Worm (Caenorhabditis elegans) whole organism, L3 larva: ENCODE results near the gene svh-11.

ENCODE experiments used
- mdl-1 ChIP-seq: fragments of 150-350 bp; optimal IDR thresholded peaks from 2 replicates; lab custom pipeline; 2014; ENCODE audit warnings: missing biosample characterization, missing genetic modification characterization
- nhr-23 ChIP-seq: fragments of 150-350 bp; optimal IDR thresholded peaks from 2 replicates; lab custom pipeline; 2014; ENCODE audit warnings: missing biosample characterization, missing genetic modification reagents, missing genetic modification characterization
- pha-4 ChIP-seq: fragments of 150-350 bp; optimal IDR thresholded peaks from 2 replicates; lab custom pipeline; 2014; ENCODE audit warnings: missing biosample characterization, missing genetic modification reagents, missing genetic modification characterization
- unc-39 ChIP-seq: sonication (generic microtip); optimal IDR thresholded peaks from 4 replicates; lab custom pipeline; 2017; ENCODE audit warnings: missing biosample characterization, missing genetic modification characterization
- unc-62 ChIP-seq: fragments of 150-350 bp; sonication (generic microtip); optimal IDR thresholded peaks from 4 replicates; lab custom pipeline; 2014; ENCODE audit warnings: missing biosample characterization, missing genetic modification reagents, missing genetic modification characterization
- ztf-11 ChIP-seq: fragments of 150-350 bp; optimal IDR thresholded peaks from 2 replicates; lab custom pipeline; 2014; ENCODE audit warnings: missing biosample characterization, missing genetic modification characterization

DNA sequence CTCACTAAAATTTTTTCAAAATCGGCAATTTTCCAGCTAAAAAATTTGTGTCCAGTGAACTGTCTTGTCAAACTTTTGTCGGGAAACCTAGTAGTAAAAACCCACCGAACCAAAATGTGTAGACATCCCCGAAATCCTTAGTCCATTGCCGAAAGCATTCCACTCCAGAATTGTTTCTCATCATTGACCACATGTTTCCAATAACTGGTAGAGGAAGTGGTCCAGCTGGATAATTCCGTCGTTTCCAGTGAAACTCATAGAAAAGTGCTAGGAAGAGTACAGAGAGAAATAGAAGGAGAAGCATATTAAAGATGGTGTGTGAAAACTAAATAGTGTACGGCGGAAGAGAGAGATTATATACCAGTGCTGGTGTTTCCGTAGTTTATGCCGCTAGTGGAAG, 2.8 kb upstream of the svh-11 start, which contains the start of gene cyp-33C12:
- TF ChIP-seq pha-4 (tag; lab: Kevin White, UChicago) (no peak), unc-39 (tag; lab: Kevin White, UChicago) (no peak), ztf-11 (no peak), unc-62 (GFP tag; lab: Kevin White, UChicago) (no peak), mdl-1 (tag; lab: Kevin White, UChicago) (no peak), nhr-23 (tag; lab: Kevin White, UChicago) (no peak)
